Worm (Caenorhabditis elegans) whole organism, early embryonic: ENCODE results near the gene F49F1.11.

ENCODE experiments used
- B0310.2 ChIP-seq: sonication (generic microtip); optimal IDR thresholded peaks from 2 replicates; lab custom pipeline; 2016; ENCODE audit warnings: mild to moderate bottlenecking, missing genetic modification characterization, missing compliant biosample characterization
- F13C5.2 ChIP-seq: sonication (generic microtip); optimal IDR thresholded peaks from 2 replicates; lab custom pipeline; 2017; ENCODE audit warnings: mild to moderate bottlenecking, missing genetic modification characterization, inconsistent platforms, missing compliant biosample characterization
- aly-1 ChIP-seq: sonication (generic microtip); optimal IDR thresholded peaks from 2 replicates; lab custom pipeline; 2016; ENCODE audit warnings: missing genetic modification characterization, missing compliant biosample characterization
- ama-1 ChIP-seq: fragments of 150-350 bp; optimal IDR thresholded peaks from 2 replicates; lab custom pipeline; 2014
- ceh-13 ChIP-seq: fragments of 200-800 bp; sonication (Bioruptor generic); optimal IDR thresholded peaks from 2 replicates; lab custom pipeline; 2018; ENCODE audit warnings: mild to moderate bottlenecking, missing genetic modification characterization, missing compliant biosample characterization
- ceh-36 ChIP-seq: sonication (generic microtip); optimal IDR thresholded peaks from 2 replicates; lab custom pipeline; 2016; ENCODE audit warnings: missing genetic modification characterization, inconsistent platforms, missing compliant biosample characterization
- ets-7 ChIP-seq: sonication (generic microtip); optimal IDR thresholded peaks from 2 replicates; lab custom pipeline; 2016; ENCODE audit warnings: missing genotype, missing genetic modification characterization, missing compliant biosample characterization
- flt-1 ChIP-seq: fragments of 200-800 bp; sonication (Bioruptor generic); IDR thresholded peaks from 2 replicates; pipeline ENCODE4 v1.3.6; 2022; ENCODE audit warnings: missing genetic modification characterization, missing compliant biosample characterization
- hmbx-1 ChIP-seq: sonication (generic microtip); optimal IDR thresholded peaks from 2 replicates; lab custom pipeline; 2016; ENCODE audit warnings: mild to moderate bottlenecking, missing genetic modification characterization, missing compliant biosample characterization
- hmg-4 ChIP-seq: fragments of 200-800 bp; sonication (Bioruptor generic); optimal IDR thresholded peaks from 2 replicates; lab custom pipeline; 2018; ENCODE audit warnings: mild to moderate bottlenecking, missing genetic modification characterization, missing compliant biosample characterization
- hnd-1 ChIP-seq: sonication (generic microtip); optimal IDR thresholded peaks from 2 replicates; lab custom pipeline; 2016; ENCODE audit warnings: missing genetic modification characterization, missing compliant biosample characterization
- pes-1 ChIP-seq: fragments of 200-800 bp; sonication (Bioruptor generic); IDR thresholded peaks from 2 replicates; pipeline ENCODE4 v1.3.6; 2022; ENCODE audit warnings: missing genetic modification reagents, missing genetic modification characterization, missing compliant biosample characterization
- scrt-1 ChIP-seq: fragments of 200-800 bp; sonication (Bioruptor generic); IDR thresholded peaks from 2 replicates; pipeline ENCODE4 v1.3.6; 2022; ENCODE audit warnings: missing genetic modification characterization, missing compliant biosample characterization
- sea-1 ChIP-seq: fragments of 200-800 bp; sonication (Bioruptor generic); conservative IDR thresholded peaks from 2 replicates; pipeline ENCODE4 v1.3.6; 2022; ENCODE audit warnings: missing genetic modification characterization, missing compliant biosample characterization
- tbx-11 ChIP-seq: fragments of 200-800 bp; sonication (Bioruptor generic); IDR thresholded peaks from 2 replicates; pipeline ENCODE4 v1.3.6; 2022; ENCODE audit warnings: missing genetic modification characterization, missing compliant biosample characterization
- tbx-37 ChIP-seq: fragments of 200-800 bp; sonication (Bioruptor generic); conservative IDR thresholded peaks from 2 replicates; pipeline ENCODE4 v1.3.6; 2022; ENCODE audit warnings: missing genetic modification reagents, missing genetic modification characterization, missing compliant biosample characterization
- tra-4 ChIP-seq: sonication (generic microtip); optimal IDR thresholded peaks from 2 replicates; lab custom pipeline; 2017; ENCODE audit warnings: missing genetic modification characterization, missing compliant biosample characterization

F49F1.11 gene

ce11 chrIV:4172242-4172641, 31.0 kb upstream of the F49F1.11 start:
- TF ChIP-seq B0310.2 (no peak), F13C5.2 (tag; lab: Kevin White, UChicago) (no peak), pes-1 (GFP tag; lab: Robert Waterston, UW) (no peak), hmbx-1 (no peak), ets-7 (tag; lab: Kevin White, UChicago) (no peak), ama-1 (lab: Kevin White, UChicago) (no peak), sea-1 (no peak), aly-1 (no peak)

- TF ChIP-seq tbx-37 (GFP tag; lab: Robert Waterston, UW) (0 out of 2 replicates have a peak, but pooled peaks have one; percentile 27), hmg-4 (GFP tag; lab: Kevin White, UChicago) (no peak), flt-1 (GFP tag; lab: Robert Waterston, UW) (no peak)
Measured at ce11 chrIV:4171531-4172163, 30.4 kb upstream of the F49F1.11 start, which contains the start of the genes K08D10.13 and rnp-2. TSS of gene K08D10.13 (minus strand) at chrIV:4171581. TSS of gene rnp-2 (plus strand) at chrIV:4172076.

- TF ChIP-seq B0310.2 = no peak
- no peak for TF ChIP-seq tra-4 (tag; lab: Kevin White, UChicago)
- TF ChIP-seq ceh-13 (GFP tag; lab: Kevin White, UChicago) = no peak
- no peak for TF ChIP-seq sea-1
- no peak for TF ChIP-seq tbx-37 (GFP tag; lab: Robert Waterston, UW)
- TF ChIP-seq hmg-4 (GFP tag; lab: Kevin White, UChicago) = no peak
- TF ChIP-seq pes-1 (GFP tag; lab: Robert Waterston, UW) = no peak
- no peak for TF ChIP-seq ets-7 (tag; lab: Kevin White, UChicago)
- no peak for TF ChIP-seq ama-1 (lab: Kevin White, UChicago)
- no peak for TF ChIP-seq aly-1
- TF ChIP-seq hmbx-1 = no peak
Measured at ce11 chrIV:4167296-4167695, 26.1 kb upstream of the F49F1.11 start.

ce11 chrIV:4164392-4164791, 23.2 kb upstream of the F49F1.11 start, which contains the start of gene scrm-8:
TSS of gene scrm-8 (plus strand) at chrIV:4164692.
- TF ChIP-seq ceh-13 (GFP tag; lab: Kevin White, UChicago) (no peak), tbx-11 (GFP tag; lab: Robert Waterston, UW) (no peak), ceh-36 (no peak), sea-1 (no peak), aly-1 (no peak), hmg-4 (GFP tag; lab: Kevin White, UChicago) (no peak), ets-7 (tag; lab: Kevin White, UChicago) (no peak), ama-1 (lab: Kevin White, UChicago) (no peak), B0310.2 (no peak), pes-1 (GFP tag; lab: Robert Waterston, UW) (no peak), F13C5.2 (tag; lab: Kevin White, UChicago) (no peak), flt-1 (GFP tag; lab: Robert Waterston, UW) (no peak), tra-4 (tag; lab: Kevin White, UChicago) (no peak), hmbx-1 (no peak), hnd-1 (no peak), tbx-37 (GFP tag; lab: Robert Waterston, UW) (no peak), scrt-1 (GFP tag; lab: Robert Waterston, UW) (no peak)

ce11 chrIV:4162121-4162520, 20.9 kb upstream of the F49F1.11 start, which contains the start of gene scrm-5:
TSS of gene scrm-5 (plus strand) at chrIV:4162421.
- TF ChIP-seq ets-7 (tag; lab: Kevin White, UChicago) = no peak
- TF ChIP-seq tbx-11 (GFP tag; lab: Robert Waterston, UW) = no peak
- no peak for TF ChIP-seq F13C5.2 (tag; lab: Kevin White, UChicago)
- TF ChIP-seq pes-1 (GFP tag; lab: Robert Waterston, UW) = no peak
- no peak for TF ChIP-seq aly-1

ce11 chrIV:4154641-4155040, 13.4 kb upstream of the F49F1.11 start, which contains the start of gene K08D10.14:
TSS of gene K08D10.14 (plus strand) at chrIV:4154941.
- TF ChIP-seq flt-1 (GFP tag; lab: Robert Waterston, UW) (no peak), scrt-1 (GFP tag; lab: Robert Waterston, UW) (no peak), ceh-36 (no peak), ceh-13 (GFP tag; lab: Kevin White, UChicago) (no peak), tbx-11 (GFP tag; lab: Robert Waterston, UW) (no peak), tbx-37 (GFP tag; lab: Robert Waterston, UW) (no peak), hmg-4 (GFP tag; lab: Kevin White, UChicago) (no peak), pes-1 (GFP tag; lab: Robert Waterston, UW) (no peak)

ce11 chrIV:4152143-4152542, 10.9 kb upstream of the F49F1.11 start, which contains the start of the genes K08D10.10 and R07C12.1:
TSS of gene K08D10.10 (plus strand) at chrIV:4152235.
TSS of gene R07C12.1 (plus strand) at chrIV:4152456.
- TF ChIP-seq hmbx-1 (no peak), tra-4 (tag; lab: Kevin White, UChicago) (no peak), scrt-1 (GFP tag; lab: Robert Waterston, UW) (no peak), aly-1 (no peak), tbx-11 (GFP tag; lab: Robert Waterston, UW) (no peak), tbx-37 (GFP tag; lab: Robert Waterston, UW) (no peak), F13C5.2 (tag; lab: Kevin White, UChicago) (no peak), flt-1 (GFP tag; lab: Robert Waterston, UW) (no peak)

- TF ChIP-seq ama-1 (lab: Kevin White, UChicago) (no peak), aly-1 (no peak), tra-4 (tag; lab: Kevin White, UChicago) (no peak), ceh-36 (no peak)
Measured at ce11 chrIV:4150138-4150537, 8.9 kb upstream of the F49F1.11 start.
